Fruit fly (Drosophila melanogaster): ENCODE results near the gene TM9SF4.

TM9SF4 gene

dm6 chr2L:13811323-13811722 is 64.6 kb downstream of the TM9SF4 start, which contains the start of the genes Adat1 and CG16865 (continued):
- TF ChIP-seq pan (optimal IDR thresholded peaks at IDR 0.05) (no peak), pan (GFP tag; optimal IDR thresholded peaks at IDR 0.05 in 1 of 2, IDR thresholded peaks at IDR 0.05 in 1 of 2) (no peak), chinmo (GFP tag; IDR thresholded peaks at IDR 0.05; ENCODE audit: partially characterized antibody) (0 out of 4 replicates have a peak, but pooled peaks have one; percentile 66), CG33213 (GFP tag; optimal IDR thresholded peaks at IDR 0.05) (peak; percentile 14), slp2 (GFP tag; optimal IDR thresholded peaks at IDR 0.05) (no peak), amos (GFP tag; IDR thresholded peaks at IDR 0.05; ENCODE audit: partially characterized antibody) (peak; percentile 51; the same call in 1 of the 2 replicates), stc (GFP tag; IDR thresholded peaks at IDR 0.05) (no peak), hb (GFP tag; IDR thresholded peaks at IDR 0.05; ENCODE audit: partially characterized antibody) (no peak), en (GFP tag; optimal IDR thresholded peaks at IDR 0.05) (no peak), CG5245 (GFP tag; optimal IDR thresholded peaks at IDR 0.05) (no peak), Sry-δ (GFP tag; optimal IDR thresholded peaks at IDR 0.05) (peak; percentile 43), Tbp (GFP tag; optimal IDR thresholded peaks at IDR 0.05) (no peak), klu (GFP tag; IDR thresholded peaks at IDR 0.05) (no peak), Ravus (GFP tag; IDR thresholded peaks at IDR 0.05) (no peak), so (GFP tag; IDR thresholded peaks at IDR 0.05) (no peak), CG7271 (tag; optimal IDR thresholded peaks at IDR 0.05) (no peak), CG17385 (GFP tag; optimal IDR thresholded peaks at IDR 0.05) (no peak), phol (tag; optimal IDR thresholded peaks at IDR 0.05) (peak; percentile 34), CG7987 (GFP tag; optimal IDR thresholded peaks at IDR 0.05) (peak; percentile 6), trem (tag; optimal IDR thresholded peaks at IDR 0.05) (peak; percentile 36), D19B (GFP tag; optimal IDR thresholded peaks at IDR 0.05) (no peak), Side (GFP tag; optimal IDR thresholded peaks at IDR 0.05) (no peak), CG13296 (GFP tag; optimal IDR thresholded peaks at IDR 0.05) (no peak), CG11560 (tag; IDR thresholded peaks at IDR 0.05) (peak; percentile 98), CG13624 (GFP tag; optimal IDR thresholded peaks at IDR 0.05) (peak; percentile 12), knrl (GFP tag; IDR thresholded peaks at IDR 0.05; ENCODE audit: partially characterized antibody) (0 out of 3 replicates have a peak, but pooled peaks have one; percentile 15), CkIIα-i1 (GFP tag; IDR thresholded peaks at IDR 0.05) (no peak), Poxn (GFP tag; IDR thresholded peaks at IDR 0.05) (no peak), da (GFP tag; optimal IDR thresholded peaks at IDR 0.05) (no peak), dpn (GFP tag; optimal IDR thresholded peaks at IDR 0.05) (no peak), hbn (GFP tag; IDR thresholded peaks at IDR 0.05; ENCODE audit: partially characterized antibody) (peak; percentile 61), Oli (tag; optimal IDR thresholded peaks at IDR 0.05) (no peak), insv (GFP tag; optimal IDR thresholded peaks at IDR 0.05) (no peak), CG17802 (tag; optimal IDR thresholded peaks at IDR 0.05) (no peak), CG31365 (tag; optimal IDR thresholded peaks at IDR 0.05) (no peak), lmd (GFP tag; IDR thresholded peaks at IDR 0.05) (no peak), CG17361 (GFP tag; IDR thresholded peaks at IDR 0.05) (no peak), Max (GFP tag; optimal IDR thresholded peaks at IDR 0.05) (no peak), bab2 (GFP tag; optimal IDR thresholded peaks at IDR 0.05) (no peak), CG32532 (GFP tag; IDR thresholded peaks at IDR 0.05) (no peak), CG12155 (GFP tag; optimal IDR thresholded peaks at IDR 0.05) (no peak), kay (GFP tag; optimal IDR thresholded peaks at IDR 0.05) (no peak), Dfd (GFP tag; optimal IDR thresholded peaks at IDR 0.05) (no peak), CG31224 (GFP tag; IDR thresholded peaks at IDR 0.05) (no peak), az2 (GFP tag; optimal IDR thresholded peaks at IDR 0.05) (no peak), NK7.1 (GFP tag; optimal IDR thresholded peaks at IDR 0.05) (no peak), CTCF (GFP tag; optimal IDR thresholded peaks at IDR 0.05) (no peak), CG4360 (GFP tag; IDR thresholded peaks at IDR 0.05) (no peak), grau (tag; optimal IDR thresholded peaks at IDR 0.05) (no peak), pb (GFP tag; optimal IDR thresholded peaks at IDR 0.05) (no peak), Dll (GFP tag; IDR thresholded peaks at IDR 0.05; ENCODE audit: partially characterized antibody) (peak; percentile 72; the same call in 3 of the 4 replicates), CG14014 (GFP tag; IDR thresholded peaks at IDR 0.05) (no peak), lbe (GFP tag; optimal IDR thresholded peaks at IDR 0.05) (no peak)
